Worm (Caenorhabditis elegans) whole organism, mixed stage, embryonic: ENCODE data around the gene rle-1.

Experiments
- cnd-1 ChIP-seq: fragments of 200-800 bp; sonication (Bioruptor generic); optimal IDR thresholded peaks from 2 replicates; lab custom pipeline; 2018; ENCODE audit warnings: mild to moderate bottlenecking, missing genetic modification characterization, missing compliant biosample characterization
- elt-3 ChIP-seq: fragments of 150-350 bp; optimal IDR thresholded peaks from 2 replicates; lab custom pipeline; 2014; ENCODE audit warnings: missing biosample characterization, missing genetic modification characterization
- flh-1 ChIP-seq: fragments of 200-800 bp; sonication (Bioruptor generic); optimal IDR thresholded peaks from 2 replicates; lab custom pipeline; 2018; ENCODE audit warnings: mild to moderate bottlenecking, missing genetic modification characterization, moderate library complexity, missing compliant biosample characterization
- snpc-4 ChIP-seq: fragments of 150-350 bp; optimal IDR thresholded peaks from 2 replicates; lab custom pipeline; 2014; ENCODE audit warnings: missing biosample characterization, missing genetic modification characterization
- unc-62 ChIP-seq: fragments of 150-350 bp; optimal IDR thresholded peaks from 2 replicates; lab custom pipeline; 2014; ENCODE audit warnings: missing biosample characterization, missing genetic modification reagents, missing genetic modification characterization
- ztf-11 ChIP-seq: fragments of 150-350 bp; optimal IDR thresholded peaks from 2 replicates; lab custom pipeline; 2014; ENCODE audit warnings: missing biosample characterization, missing genetic modification characterization

DNA sequence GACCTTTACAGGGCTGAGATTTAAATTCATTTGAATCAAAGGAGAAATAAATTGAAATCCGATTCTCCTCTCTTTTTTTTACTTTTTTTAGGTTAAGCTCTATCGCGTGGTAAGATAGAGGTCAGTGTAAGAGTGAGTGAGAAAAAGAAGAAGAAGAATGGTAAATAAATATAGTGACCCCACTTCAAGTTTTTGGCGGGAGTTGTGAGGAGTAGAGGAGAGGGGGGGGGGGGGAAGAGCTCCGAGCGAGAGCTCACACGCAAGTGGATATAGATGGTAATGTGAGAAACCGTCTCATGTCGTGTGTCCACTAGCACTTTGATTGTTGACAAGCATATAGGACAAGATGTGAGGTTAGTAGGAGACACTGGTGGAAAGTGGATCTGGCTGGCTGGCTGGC lies 31.0 kb downstream of the rle-1 start, which contains the start of gene W05B2.2:
- no peak for TF ChIP-seq cnd-1 (tag; lab: Kevin White, UChicago)
- TF ChIP-seq elt-3 (tag; lab: Kevin White, UChicago) = no peak
- TF ChIP-seq snpc-4 (tag; lab: Kevin White, UChicago) = no peak
- TF ChIP-seq unc-62 (GFP tag; lab: Kevin White, UChicago) = no peak
- TF ChIP-seq flh-1 (GFP tag; lab: Kevin White, UChicago) = no peak
- no peak for TF ChIP-seq ztf-11 (tag; lab: Kevin White, UChicago)
